Worm (Caenorhabditis elegans) whole organism, L4 larva: Measurements from ENCODE around the gene C34F6.5.

ENCODE experiments used
- F26F4.8 ChIP-seq: fragments of 200-800 bp; sonication (Bioruptor generic); conservative IDR thresholded peaks from 2 replicates; pipeline ENCODE4 v1.3.6; 2022; ENCODE audit warnings: missing genetic modification characterization, missing compliant biosample characterization
- F49E8.2 ChIP-seq: sonication (generic microtip); optimal IDR thresholded peaks from 2 replicates; lab custom pipeline; 2016; ENCODE audit warnings: missing compliant biosample characterization, mild to moderate bottlenecking, missing genetic modification characterization, borderline replicate concordance
- R02D3.7 ChIP-seq: fragments of 150-350 bp; sonication (generic microtip); optimal IDR thresholded peaks from 3 replicates; lab custom pipeline; 2014; ENCODE audit warnings: missing biosample characterization, missing genetic modification characterization
- T20F7.1 ChIP-seq: fragments of 200-800 bp; sonication (Bioruptor generic); optimal IDR thresholded peaks from 2 replicates; lab custom pipeline; 2018; ENCODE audit warnings: mild to moderate bottlenecking, missing genetic modification characterization, missing compliant biosample characterization
- T26A8.4 ChIP-seq: fragments of 200-800 bp; sonication (Bioruptor generic); IDR thresholded peaks from 2 replicates; pipeline ENCODE4 v1.3.6; 2022; ENCODE audit warnings: missing genetic modification characterization, missing compliant biosample characterization
- Y48G9A.11 ChIP-seq: fragments of 200-800 bp; sonication (Bioruptor generic); IDR thresholded peaks from 2 replicates; pipeline ENCODE4 v1.3.6; 2022; ENCODE audit warnings: missing genetic modification reagents, missing genetic modification characterization, missing compliant biosample characterization
- Y5F2A.4 ChIP-seq: fragments of 200-800 bp; sonication (Bioruptor generic); optimal IDR thresholded peaks from 2 replicates; lab custom pipeline; 2018; ENCODE audit warnings: mild to moderate bottlenecking, missing genetic modification characterization, missing compliant biosample characterization
- Y75B8A.6 ChIP-seq: fragments of 200-800 bp; sonication (Bioruptor generic); IDR thresholded peaks from 2 replicates; pipeline ENCODE4 v1.3.6; 2022; ENCODE audit warnings: missing genetic modification reagents, missing genetic modification characterization, missing compliant biosample characterization
- aha-1 ChIP-seq: fragments of 150-350 bp; peaks from one replicate; lab custom pipeline; 2014; ENCODE audit warnings: missing biosample characterization, missing genetic modification characterization
- ama-1 ChIP-seq: fragments of 150-350 bp; optimal IDR thresholded peaks from 2 replicates; lab custom pipeline; 2014; ENCODE audit warnings: inconsistent platforms, mixed read lengths
- arid-1 ChIP-seq: fragments of 200-800 bp; sonication (Bioruptor generic); conservative IDR thresholded peaks from 2 replicates; pipeline ENCODE4 v1.3.6; 2022; ENCODE audit warnings: missing genetic modification reagents, missing genetic modification characterization, missing compliant biosample characterization
- ceh-28 ChIP-seq: fragments of 150-350 bp; optimal IDR thresholded peaks from 2 replicates; lab custom pipeline; 2014; ENCODE audit warnings: missing biosample characterization, missing genetic modification reagents, missing genetic modification characterization
- ceh-62 ChIP-seq: sonication (generic microtip); optimal IDR thresholded peaks from 2 replicates; lab custom pipeline; 2017; ENCODE audit warnings: missing biosample characterization, missing genetic modification characterization
- cey-2 ChIP-seq: sonication (generic microtip); optimal IDR thresholded peaks from 3 replicates; lab custom pipeline; 2017; ENCODE audit warnings: missing genetic modification characterization, mild to moderate bottlenecking, missing compliant biosample characterization, antibody characterized with exemption, borderline replicate concordance; ENCODE audit not compliant: insufficient read depth
- dmd-6 ChIP-seq: fragments of 200-800 bp; sonication (Bioruptor generic); IDR thresholded peaks from 2 replicates; pipeline ENCODE4 v1.3.6; 2022; ENCODE audit warnings: missing genetic modification reagents, missing genetic modification characterization, missing compliant biosample characterization
- egl-43 ChIP-seq: fragments of 200-800 bp; sonication (Bioruptor generic); IDR thresholded peaks from 2 replicates; pipeline ENCODE4 v1.3.6; 2022; ENCODE audit warnings: missing genetic modification reagents, missing genetic modification characterization, missing compliant biosample characterization
- fos-1 ChIP-seq: fragments of 150-350 bp; optimal IDR thresholded peaks from 2 replicates; lab custom pipeline; 2014; ENCODE audit warnings: missing biosample characterization, missing genetic modification characterization
- hlh-11 ChIP-seq: fragments of 200-800 bp; sonication (Bioruptor generic); optimal IDR thresholded peaks from 2 replicates; lab custom pipeline; 2018; ENCODE audit warnings: mild to moderate bottlenecking, missing genetic modification characterization, missing compliant biosample characterization
- hlh-30 ChIP-seq: sonication (generic microtip); optimal IDR thresholded peaks from 2 replicates; lab custom pipeline; 2017; ENCODE audit warnings: antibody characterized with exemption, mild to moderate bottlenecking, missing genetic modification characterization, missing compliant biosample characterization; ENCODE audit not compliant: insufficient read depth
- lim-7 ChIP-seq: fragments of 200-800 bp; sonication (Bioruptor generic); IDR thresholded peaks from 2 replicates; pipeline ENCODE4 v1.3.6; 2022; ENCODE audit warnings: missing genetic modification characterization, missing compliant biosample characterization
- lin-39 ChIP-seq: fragments of 150-350 bp; optimal IDR thresholded peaks from 2 replicates; lab custom pipeline; 2014; ENCODE audit warnings: missing biosample characterization, missing genetic modification reagents, missing genetic modification characterization
- madf-5 ChIP-seq, 2 experiments: fragments of 200-800 bp; sonication (Bioruptor generic); IDR thresholded peaks; 2 replicates each; pipeline ENCODE4 v1.3.6; 2022; ENCODE audit warnings: missing compliant biosample characterization in 2 of 2, missing genetic modification characterization in 2 of 2
- mdl-1 ChIP-seq, 2 experiments: fragments of 150-350 bp in 1 of 2; sonication (generic microtip) in 1 of 2; optimal IDR thresholded peaks; 2 replicates each; lab custom pipeline; 2014 to 2017; ENCODE audit warnings: missing biosample characterization in 2 of 2, missing genetic modification characterization in 2 of 2
- mxl-3 ChIP-seq: fragments of 200-800 bp; sonication (Bioruptor generic); optimal IDR thresholded peaks from 2 replicates; lab custom pipeline; 2018; ENCODE audit warnings: mild to moderate bottlenecking, missing genetic modification characterization, missing compliant biosample characterization
- nhr-102 ChIP-seq: sonication (generic microtip); optimal IDR thresholded peaks from 2 replicates; lab custom pipeline; 2016; ENCODE audit warnings: mild to moderate bottlenecking, missing genetic modification characterization, moderate library complexity, missing compliant biosample characterization
- nhr-11 ChIP-seq: fragments of 150-350 bp; optimal IDR thresholded peaks from 2 replicates; lab custom pipeline; 2014; ENCODE audit warnings: missing biosample characterization, missing genetic modification characterization
- nhr-111 ChIP-seq: fragments of 200-800 bp; sonication (Bioruptor generic); optimal IDR thresholded peaks from 2 replicates; lab custom pipeline; 2018; ENCODE audit warnings: mild to moderate bottlenecking, missing genetic modification characterization, missing compliant biosample characterization
- nhr-237 ChIP-seq: sonication (generic microtip); optimal IDR thresholded peaks from 2 replicates; lab custom pipeline; 2017; ENCODE audit warnings: missing biosample characterization, missing genetic modification characterization
- nhr-28 ChIP-seq: fragments of 150-350 bp; optimal IDR thresholded peaks from 2 replicates; lab custom pipeline; 2014; ENCODE audit warnings: missing biosample characterization, missing genetic modification characterization
- nhr-41 ChIP-seq: fragments of 200-800 bp; sonication (Bioruptor generic); IDR thresholded peaks from 2 replicates; pipeline ENCODE4 v1.3.6; 2022; ENCODE audit warnings: missing genetic modification reagents, missing genetic modification characterization, missing compliant biosample characterization
- nhr-48 ChIP-seq: sonication (generic microtip); optimal IDR thresholded peaks from 2 replicates; lab custom pipeline; 2016; ENCODE audit warnings: mild to moderate bottlenecking, missing genetic modification characterization, missing compliant biosample characterization
- pha-4 ChIP-seq, 2 experiments: fragments of 150-350 bp in 1 of 2; fragments of 200-800 bp in 1 of 2; sonication (Bioruptor generic) in 1 of 2; IDR thresholded peaks in 1 of 2; optimal IDR thresholded peaks in 1 of 2; 2 replicates each; pipeline versions ENCODE4 v1.3.6 to Lab custom; 2014 to 2022; ENCODE audit warnings: missing genetic modification characterization in 2 of 2, missing genetic modification reagents in 2 of 2, missing biosample characterization in 1 of 2, missing compliant biosample characterization in 1 of 2
- php-3 ChIP-seq: fragments of 200-800 bp; sonication (Bioruptor generic); IDR thresholded peaks from 2 replicates; pipeline ENCODE4 v1.3.6; 2022; ENCODE audit warnings: missing genetic modification reagents, missing genetic modification characterization, missing compliant biosample characterization
- rbr-2 ChIP-seq: sonication (generic microtip); optimal IDR thresholded peaks from 2 replicates; lab custom pipeline; 2016; ENCODE audit warnings: missing genotype, missing genetic modification characterization, missing compliant biosample characterization
- set-16 ChIP-seq: fragments of 200-800 bp; sonication (Bioruptor generic); IDR thresholded peaks from 2 replicates; pipeline ENCODE4 v1.3.6; 2022; ENCODE audit warnings: missing genetic modification reagents, missing genetic modification characterization, missing compliant biosample characterization
- skn-1 ChIP-seq: fragments of 150-350 bp; optimal IDR thresholded peaks from 2 replicates; lab custom pipeline; 2014; ENCODE audit warnings: missing biosample characterization, missing genetic modification characterization
- spr-1 ChIP-seq: sonication (generic microtip); optimal IDR thresholded peaks from 2 replicates; lab custom pipeline; 2016; ENCODE audit warnings: mild to moderate bottlenecking, missing genetic modification characterization, missing compliant biosample characterization
- spr-3 ChIP-seq: fragments of 200-800 bp; sonication (Bioruptor generic); optimal IDR thresholded peaks from 2 replicates; lab custom pipeline; 2018; ENCODE audit warnings: mild to moderate bottlenecking, missing genetic modification characterization, missing compliant biosample characterization
- tag-97 ChIP-seq: fragments of 200-800 bp; sonication (Bioruptor generic); IDR thresholded peaks from 2 replicates; pipeline ENCODE4 v1.3.6; 2022; ENCODE audit warnings: missing genetic modification characterization, missing compliant biosample characterization
- unc-62 ChIP-seq, 3 experiments: fragments of 150-350 bp in 1 of 3; sonication (generic microtip); optimal IDR thresholded peaks in 2 of 3; peaks in 1 of 3; 1 replicate in 1 of 3; 2 replicates in 2 of 3; lab custom pipeline; 2014 to 2017; ENCODE audit warnings: missing biosample characterization in 3 of 3, missing genetic modification characterization in 3 of 3, missing genetic modification reagents in 3 of 3, missing genotype in 1 of 3
- vab-7 ChIP-seq: fragments of 200-800 bp; sonication (Bioruptor generic); IDR thresholded peaks from 2 replicates; pipeline ENCODE4 v1.3.6; 2022; ENCODE audit warnings: missing genetic modification reagents, missing genetic modification characterization, missing compliant biosample characterization
- zfp-3 ChIP-seq: fragments of 200-800 bp; sonication (Bioruptor generic); conservative IDR thresholded peaks from 2 replicates; pipeline ENCODE4 v1.3.6; 2022; ENCODE audit warnings: missing genetic modification reagents, missing genetic modification characterization, missing compliant biosample characterization

Gene C34F6.5

DNA sequence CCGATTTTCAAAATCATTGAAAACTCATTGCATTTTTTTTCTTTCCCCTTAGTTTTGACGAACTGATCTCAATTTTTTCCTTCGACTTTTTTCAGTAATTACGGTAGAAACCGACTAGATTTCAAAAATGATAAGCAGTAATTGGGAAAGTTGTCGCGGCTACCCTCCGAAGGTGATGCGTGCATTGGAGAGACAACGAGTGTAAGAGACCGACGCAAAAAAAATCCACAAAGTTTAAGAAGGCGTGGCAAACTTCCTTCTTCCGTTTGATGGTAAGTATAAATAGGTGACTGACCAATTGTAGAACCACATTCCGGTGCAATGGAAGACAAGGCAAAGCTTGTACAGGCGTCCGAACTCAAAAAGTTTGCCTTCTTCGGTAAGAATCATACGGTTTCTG lies 9.5 kb downstream of the C34F6.5 start, which contains the start of gene col-178:
Gene col-178 (plus strand): TSS at position 301 of the 400 bp plus-strand sequence.
- TF ChIP-seq unc-62 (GFP tag; optimal IDR thresholded peaks at IDR 0.05 in 1 of 2; lab: Kevin White, UChicago): peak in 1 of 2 experiments; percentile 67
- no peak for TF ChIP-seq unc-62 (tag; optimal IDR thresholded peaks at IDR 0.05; lab: Kevin White, UChicago)
- no peak for TF ChIP-seq spr-3 (GFP tag; lab: Kevin White, UChicago)
- no peak for TF ChIP-seq Y48G9A.11 (GFP tag; lab: Robert Waterston, UW)
- no peak for TF ChIP-seq lim-7 (GFP tag; lab: Robert Waterston, UW)

DNA sequence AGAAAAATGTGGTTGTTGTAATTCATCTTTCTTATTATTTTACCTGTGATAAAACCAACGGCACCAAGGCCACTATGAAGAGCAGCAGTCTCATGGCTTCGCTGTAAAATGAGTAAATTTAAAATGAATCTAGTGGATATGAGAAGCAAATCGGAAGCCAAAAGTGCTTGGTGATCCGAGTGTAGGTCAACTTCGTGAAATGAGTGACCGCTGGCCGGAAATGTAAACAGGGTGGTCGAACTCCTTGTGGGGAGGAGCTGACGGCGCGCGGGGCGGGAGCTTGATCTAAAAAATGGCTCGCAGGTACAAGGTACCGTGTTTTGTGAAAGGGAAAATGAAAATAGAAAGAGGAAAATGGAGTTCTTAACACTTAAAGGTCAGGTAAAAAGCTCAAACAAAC lies 11.9 kb downstream of the C34F6.5 start, which contains the start of gene C34F6.1:
Gene C34F6.1 (minus strand): TSS at position 101 of the 400 bp plus-strand sequence.
- TF ChIP-seq aha-1 (tag; lab: Kevin White, UChicago) (peak; percentile 17), R02D3.7 (tag; lab: Kevin White, UChicago) (no peak)

DNA sequence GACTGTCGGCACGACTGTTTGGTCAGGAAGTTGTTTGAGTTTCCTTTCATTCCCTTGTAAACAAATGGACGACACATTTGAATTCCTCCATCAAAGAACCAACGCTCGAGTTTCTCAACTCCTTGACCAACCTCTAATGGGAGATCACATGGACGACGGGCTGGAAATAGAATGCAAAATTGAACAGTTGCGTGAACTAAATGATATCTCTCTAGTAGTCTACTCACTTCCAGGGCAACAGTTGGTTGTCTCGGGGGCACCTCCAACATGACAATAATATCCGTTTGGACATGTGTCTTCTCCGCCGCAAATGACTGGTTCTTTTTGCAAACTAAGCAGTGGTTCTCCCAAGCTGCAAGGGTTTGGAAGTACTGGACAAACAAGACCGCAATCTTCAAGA lies 15.0 kb downstream of the C34F6.5 start:
- TF ChIP-seq hlh-11 (tag; lab: Kevin White, UChicago): peak; percentile 20
- peak in 1 of 2 experiments; percentile 67 for TF ChIP-seq unc-62 (GFP tag; optimal IDR thresholded peaks at IDR 0.05 in 1 of 2; lab: Kevin White, UChicago)
- no peak for TF ChIP-seq unc-62 (tag; optimal IDR thresholded peaks at IDR 0.05; lab: Kevin White, UChicago)
- TF ChIP-seq nhr-28 (tag; lab: Kevin White, UChicago): no peak

DNA sequence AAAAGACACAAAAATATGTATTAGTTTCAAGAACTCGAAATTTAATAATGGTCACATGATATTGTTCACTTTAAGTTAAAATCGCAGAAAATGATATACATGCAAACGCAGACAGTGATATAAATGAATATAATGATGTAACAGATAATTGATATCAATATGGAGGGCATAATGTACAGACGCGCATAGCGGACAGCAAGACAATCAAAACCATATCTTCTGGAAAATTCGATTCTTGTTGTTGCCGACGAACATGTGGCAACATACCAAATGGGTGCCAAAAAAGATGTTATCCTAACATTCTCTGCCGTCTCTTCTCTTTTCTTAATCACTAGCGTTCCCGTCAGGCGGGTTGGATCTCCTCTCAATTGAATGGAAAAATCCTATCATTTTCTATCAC lies 18.2 kb downstream of the C34F6.5 start:
- no peak for TF ChIP-seq T26A8.4 (GFP tag; lab: Robert Waterston, UW)
- no peak for TF ChIP-seq arid-1 (GFP tag; lab: Robert Waterston, UW)
- no peak for TF ChIP-seq set-16 (GFP tag; lab: Robert Waterston, UW)
- TF ChIP-seq ceh-28 (tag; lab: Kevin White, UChicago): no peak
- no peak for TF ChIP-seq pha-4 (GFP tag; IDR thresholded peaks at IDR 0.05; lab: Robert Waterston, UW)
- no peak for TF ChIP-seq pha-4 (tag; optimal IDR thresholded peaks at IDR 0.05; lab: Kevin White, UChicago)
- TF ChIP-seq dmd-6 (GFP tag; lab: Robert Waterston, UW): no peak
- TF ChIP-seq hlh-11 (tag; lab: Kevin White, UChicago): peak; percentile 56
- peak; percentile 63 for TF ChIP-seq mxl-3 (GFP tag; lab: Kevin White, UChicago)
- no peak for TF ChIP-seq nhr-111 (GFP tag; lab: Kevin White, UChicago)
- no peak for TF ChIP-seq cey-2 (tag; lab: Kevin White, UChicago)
- TF ChIP-seq F49E8.2 (tag; lab: Kevin White, UChicago): no peak
- no peak for TF ChIP-seq nhr-11
- TF ChIP-seq T20F7.1: no peak
- TF ChIP-seq F26F4.8 (GFP tag; lab: Robert Waterston, UW): no peak
- TF ChIP-seq ceh-62 (tag; lab: Kevin White, UChicago): no peak
- no peak for TF ChIP-seq Y48G9A.11 (GFP tag; lab: Robert Waterston, UW)
- TF ChIP-seq zfp-3 (GFP tag; lab: Robert Waterston, UW): no peak
- TF ChIP-seq mdl-1 (tag; optimal IDR thresholded peaks at IDR 0.05; lab: Kevin White, UChicago): peak in 1 of 2 experiments; percentile 45
- no peak for TF ChIP-seq spr-1
- TF ChIP-seq rbr-2: no peak
- TF ChIP-seq nhr-102 (tag; lab: Kevin White, UChicago): no peak
- TF ChIP-seq nhr-41 (GFP tag; lab: Robert Waterston, UW): no peak
- no peak for TF ChIP-seq ama-1
- no peak for TF ChIP-seq Y75B8A.6 (GFP tag; lab: Robert Waterston, UW)
- no peak for TF ChIP-seq R02D3.7 (tag; lab: Kevin White, UChicago)
- TF ChIP-seq nhr-237 (tag; lab: Kevin White, UChicago): no peak
- TF ChIP-seq tag-97 (GFP tag; lab: Robert Waterston, UW): no peak
- no peak for TF ChIP-seq spr-3 (GFP tag; lab: Kevin White, UChicago)
- TF ChIP-seq skn-1 (tag; lab: Kevin White, UChicago): no peak
- TF ChIP-seq lin-39: no peak
- TF ChIP-seq vab-7 (GFP tag; lab: Robert Waterston, UW): no peak
- no peak for TF ChIP-seq fos-1 (tag; lab: Kevin White, UChicago)
- no peak for TF ChIP-seq Y5F2A.4 (GFP tag; lab: Kevin White, UChicago)
- peak; percentile 3 for TF ChIP-seq nhr-48 (tag; lab: Kevin White, UChicago)
- TF ChIP-seq madf-5 (GFP tag; IDR thresholded peaks at IDR 0.05; lab: Robert Waterston, UW): no peak
- TF ChIP-seq egl-43 (GFP tag; lab: Robert Waterston, UW): no peak
- peak; percentile 24 for TF ChIP-seq nhr-28 (tag; lab: Kevin White, UChicago)
- peak; percentile 46 for TF ChIP-seq hlh-30 (tag; lab: Kevin White, UChicago)
- TF ChIP-seq aha-1 (tag; lab: Kevin White, UChicago): no peak
- TF ChIP-seq php-3 (GFP tag; lab: Robert Waterston, UW): no peak
